Worm (Caenorhabditis elegans) whole organism, L4 larva: ENCODE measurements around the gene col-43.

Experiments used
- F10B5.3 ChIP-seq: sonication (generic microtip); optimal IDR thresholded peaks from 2 replicates; lab custom pipeline; 2016; ENCODE audit warnings: mild to moderate bottlenecking, missing genetic modification characterization, missing compliant biosample characterization
- F26F4.8 ChIP-seq: fragments of 200-800 bp; sonication (Bioruptor generic); conservative IDR thresholded peaks from 2 replicates; pipeline ENCODE4 v1.3.6; 2022; ENCODE audit warnings: missing genetic modification characterization, missing compliant biosample characterization
- F37D6.2 ChIP-seq: sonication (generic microtip); optimal IDR thresholded peaks from 2 replicates; lab custom pipeline; 2016; ENCODE audit warnings: mild to moderate bottlenecking, missing genetic modification characterization, missing compliant biosample characterization
- F44E2.7 ChIP-seq: fragments of 200-800 bp; sonication (Bioruptor generic); IDR thresholded peaks from 2 replicates; pipeline ENCODE4 v2.1.2; 2022; ENCODE audit warnings: missing genetic modification characterization, missing compliant biosample characterization
- F49E8.2 ChIP-seq: sonication (generic microtip); optimal IDR thresholded peaks from 2 replicates; lab custom pipeline; 2016; ENCODE audit warnings: missing compliant biosample characterization, mild to moderate bottlenecking, missing genetic modification characterization, borderline replicate concordance
- R02D3.7 ChIP-seq: fragments of 150-350 bp; sonication (generic microtip); optimal IDR thresholded peaks from 3 replicates; lab custom pipeline; 2014; ENCODE audit warnings: missing biosample characterization, missing genetic modification characterization
- Y48G9A.11 ChIP-seq: fragments of 200-800 bp; sonication (Bioruptor generic); IDR thresholded peaks from 2 replicates; pipeline ENCODE4 v1.3.6; 2022; ENCODE audit warnings: missing genetic modification reagents, missing genetic modification characterization, missing compliant biosample characterization
- ZK546.5 ChIP-seq, 2 experiments: sonication (generic microtip); optimal IDR thresholded peaks; 2 replicates each; lab custom pipeline; 2017; ENCODE audit warnings: missing biosample characterization in 2 of 2, missing genetic modification characterization in 2 of 2
- aha-1 ChIP-seq: fragments of 150-350 bp; peaks from one replicate; lab custom pipeline; 2014; ENCODE audit warnings: missing biosample characterization, missing genetic modification characterization
- ceh-28 ChIP-seq: fragments of 150-350 bp; optimal IDR thresholded peaks from 2 replicates; lab custom pipeline; 2014; ENCODE audit warnings: missing biosample characterization, missing genetic modification reagents, missing genetic modification characterization
- ceh-32 ChIP-seq: sonication (generic microtip); optimal IDR thresholded peaks from 2 replicates; lab custom pipeline; 2016; ENCODE audit warnings: mild to moderate bottlenecking, missing genetic modification characterization, missing compliant biosample characterization; ENCODE audit not compliant: poor library complexity
- ceh-44 ChIP-seq: fragments of 200-800 bp; sonication (Bioruptor generic); IDR thresholded peaks from 2 replicates; pipeline ENCODE4 v1.3.6; 2022; ENCODE audit warnings: missing genetic modification reagents, missing genetic modification characterization, missing compliant biosample characterization
- ceh-62 ChIP-seq: sonication (generic microtip); optimal IDR thresholded peaks from 2 replicates; lab custom pipeline; 2017; ENCODE audit warnings: missing biosample characterization, missing genetic modification characterization
- cey-2 ChIP-seq: sonication (generic microtip); optimal IDR thresholded peaks from 3 replicates; lab custom pipeline; 2017; ENCODE audit warnings: missing genetic modification characterization, mild to moderate bottlenecking, missing compliant biosample characterization, antibody characterized with exemption, borderline replicate concordance; ENCODE audit not compliant: insufficient read depth
- daf-12 ChIP-seq: fragments of 150-350 bp; optimal IDR thresholded peaks from 2 replicates; lab custom pipeline; 2014; ENCODE audit warnings: missing biosample characterization, missing genetic modification reagents, missing genetic modification characterization
- dmd-6 ChIP-seq: fragments of 200-800 bp; sonication (Bioruptor generic); IDR thresholded peaks from 2 replicates; pipeline ENCODE4 v1.3.6; 2022; ENCODE audit warnings: missing genetic modification reagents, missing genetic modification characterization, missing compliant biosample characterization
- dmd-9 ChIP-seq: fragments of 200-800 bp; sonication (Bioruptor generic); IDR thresholded peaks from 2 replicates; pipeline ENCODE4 v1.3.6; 2022; ENCODE audit warnings: missing genetic modification reagents, missing genetic modification characterization, missing compliant biosample characterization
- dpl-1 ChIP-seq: fragments of 150-350 bp; optimal IDR thresholded peaks from 2 replicates; lab custom pipeline; 2014; ENCODE audit warnings: missing biosample characterization, missing genetic modification reagents, missing genetic modification characterization
- dve-1 ChIP-seq: sonication (generic microtip); optimal IDR thresholded peaks from 2 replicates; lab custom pipeline; 2017; ENCODE audit warnings: antibody characterized with exemption, mild to moderate bottlenecking, missing genetic modification characterization, missing compliant biosample characterization; ENCODE audit not compliant: insufficient read depth
- gei-8 ChIP-seq: fragments of 200-800 bp; sonication (Bioruptor generic); optimal IDR thresholded peaks from 2 replicates; lab custom pipeline; 2018; ENCODE audit warnings: mild to moderate bottlenecking, missing genetic modification characterization, missing compliant biosample characterization
- hif-1 ChIP-seq, 2 experiments: sonication (generic microtip); optimal IDR thresholded peaks; 2 replicates each; lab custom pipeline; 2016 to 2017; ENCODE audit warnings: missing compliant biosample characterization in 2 of 2, missing genetic modification characterization in 2 of 2, missing genetic modification reagents in 2 of 2, missing genotype in 2 of 2, mild to moderate bottlenecking in 1 of 2
- hlh-11 ChIP-seq: fragments of 200-800 bp; sonication (Bioruptor generic); optimal IDR thresholded peaks from 2 replicates; lab custom pipeline; 2018; ENCODE audit warnings: mild to moderate bottlenecking, missing genetic modification characterization, missing compliant biosample characterization
- lim-7 ChIP-seq: fragments of 200-800 bp; sonication (Bioruptor generic); IDR thresholded peaks from 2 replicates; pipeline ENCODE4 v1.3.6; 2022; ENCODE audit warnings: missing genetic modification characterization, missing compliant biosample characterization
- lin-29 ChIP-seq: fragments of 200-800 bp; sonication (Bioruptor generic); IDR thresholded peaks from 2 replicates; pipeline ENCODE4 v1.3.6; 2022; ENCODE audit warnings: missing genetic modification reagents, missing genetic modification characterization, missing compliant biosample characterization
- lin-38 ChIP-seq: fragments of 200-800 bp; sonication (Bioruptor generic); IDR thresholded peaks from 2 replicates; pipeline ENCODE4 v1.3.6; 2022; ENCODE audit warnings: missing genetic modification reagents, missing genetic modification characterization, missing compliant biosample characterization
- lsy-2 ChIP-seq, 2 experiments: fragments of 150-350 bp in 1 of 2; sonication (generic microtip) in 1 of 2; optimal IDR thresholded peaks; 2 replicates each; lab custom pipeline; 2014 to 2017; ENCODE audit warnings: missing biosample characterization in 2 of 2, missing genetic modification characterization in 2 of 2
- madf-5 ChIP-seq, 2 experiments: fragments of 200-800 bp; sonication (Bioruptor generic); IDR thresholded peaks; 2 replicates each; pipeline ENCODE4 v1.3.6; 2022; ENCODE audit warnings: missing compliant biosample characterization in 2 of 2, missing genetic modification characterization in 2 of 2
- madf-9 ChIP-seq: fragments of 200-800 bp; sonication (Bioruptor generic); conservative IDR thresholded peaks from 2 replicates; pipeline ENCODE4 v1.3.6; 2022; ENCODE audit warnings: missing genetic modification reagents, missing genetic modification characterization, missing compliant biosample characterization
- mdl-1 ChIP-seq, 2 experiments: fragments of 150-350 bp in 1 of 2; sonication (generic microtip) in 1 of 2; optimal IDR thresholded peaks; 2 replicates each; lab custom pipeline; 2014 to 2017; ENCODE audit warnings: missing biosample characterization in 2 of 2, missing genetic modification characterization in 2 of 2
- mep-1 ChIP-seq: fragments of 150-350 bp; sonication (generic microtip); optimal IDR thresholded peaks from 3 replicates; lab custom pipeline; 2014; ENCODE audit warnings: missing biosample characterization, missing genetic modification characterization
- mxl-3 ChIP-seq: fragments of 200-800 bp; sonication (Bioruptor generic); optimal IDR thresholded peaks from 2 replicates; lab custom pipeline; 2018; ENCODE audit warnings: mild to moderate bottlenecking, missing genetic modification characterization, missing compliant biosample characterization
- nhr-102 ChIP-seq: sonication (generic microtip); optimal IDR thresholded peaks from 2 replicates; lab custom pipeline; 2016; ENCODE audit warnings: mild to moderate bottlenecking, missing genetic modification characterization, moderate library complexity, missing compliant biosample characterization
- nhr-11 ChIP-seq: fragments of 150-350 bp; optimal IDR thresholded peaks from 2 replicates; lab custom pipeline; 2014; ENCODE audit warnings: missing biosample characterization, missing genetic modification characterization
- nhr-111 ChIP-seq: fragments of 200-800 bp; sonication (Bioruptor generic); optimal IDR thresholded peaks from 2 replicates; lab custom pipeline; 2018; ENCODE audit warnings: mild to moderate bottlenecking, missing genetic modification characterization, missing compliant biosample characterization
- nhr-237 ChIP-seq: sonication (generic microtip); optimal IDR thresholded peaks from 2 replicates; lab custom pipeline; 2017; ENCODE audit warnings: missing biosample characterization, missing genetic modification characterization
- nhr-41 ChIP-seq: fragments of 200-800 bp; sonication (Bioruptor generic); IDR thresholded peaks from 2 replicates; pipeline ENCODE4 v1.3.6; 2022; ENCODE audit warnings: missing genetic modification reagents, missing genetic modification characterization, missing compliant biosample characterization
- nhr-48 ChIP-seq: sonication (generic microtip); optimal IDR thresholded peaks from 2 replicates; lab custom pipeline; 2016; ENCODE audit warnings: mild to moderate bottlenecking, missing genetic modification characterization, missing compliant biosample characterization
- nhr-6 ChIP-seq: fragments of 150-350 bp; optimal IDR thresholded peaks from 2 replicates; lab custom pipeline; 2014; ENCODE audit warnings: missing biosample characterization, missing genetic modification characterization
- nhr-77 ChIP-seq: fragments of 150-350 bp; optimal IDR thresholded peaks from 2 replicates; lab custom pipeline; 2014; ENCODE audit warnings: missing biosample characterization, missing genetic modification characterization
- pqm-1 ChIP-seq: sonication (generic microtip); optimal IDR thresholded peaks from 2 replicates; lab custom pipeline; 2017; ENCODE audit warnings: missing biosample characterization, missing genetic modification characterization
- rbr-2 ChIP-seq: sonication (generic microtip); optimal IDR thresholded peaks from 2 replicates; lab custom pipeline; 2016; ENCODE audit warnings: missing genotype, missing genetic modification characterization, missing compliant biosample characterization
- saeg-2 ChIP-seq: fragments of 200-800 bp; sonication (Bioruptor generic); IDR thresholded peaks from 2 replicates; pipeline ENCODE4 v1.3.6; 2022; ENCODE audit warnings: missing genetic modification reagents, missing genetic modification characterization, missing compliant biosample characterization
- sdz-12 ChIP-seq: fragments of 200-800 bp; sonication (Bioruptor generic); optimal IDR thresholded peaks from 2 replicates; lab custom pipeline; 2018; ENCODE audit warnings: mild to moderate bottlenecking, missing genetic modification characterization, missing compliant biosample characterization
- set-16 ChIP-seq: fragments of 200-800 bp; sonication (Bioruptor generic); IDR thresholded peaks from 2 replicates; pipeline ENCODE4 v1.3.6; 2022; ENCODE audit warnings: missing genetic modification reagents, missing genetic modification characterization, missing compliant biosample characterization
- snpc-1.2 ChIP-seq: fragments of 200-800 bp; sonication (Bioruptor generic); IDR thresholded peaks from 2 replicates; pipeline ENCODE4 v1.3.6; 2022; ENCODE audit warnings: missing genetic modification reagents, missing genetic modification characterization, missing compliant biosample characterization
- snpc-4 ChIP-seq: fragments of 150-350 bp; optimal IDR thresholded peaks from 2 replicates; lab custom pipeline; 2014; ENCODE audit warnings: missing biosample characterization, missing genetic modification characterization
- spr-3 ChIP-seq: fragments of 200-800 bp; sonication (Bioruptor generic); optimal IDR thresholded peaks from 2 replicates; lab custom pipeline; 2018; ENCODE audit warnings: mild to moderate bottlenecking, missing genetic modification characterization, missing compliant biosample characterization
- tra-1 ChIP-seq: fragments of 200-800 bp; sonication (Bioruptor generic); IDR thresholded peaks from 2 replicates; pipeline ENCODE4 v1.3.6; 2022; ENCODE audit warnings: missing genetic modification reagents, missing genetic modification characterization, missing compliant biosample characterization
- zip-11 ChIP-seq: fragments of 200-800 bp; sonication (Bioruptor generic); IDR thresholded peaks from 2 replicates; pipeline ENCODE4 v1.3.6; 2022; ENCODE audit warnings: missing genetic modification characterization, missing compliant biosample characterization
- zip-2 ChIP-seq: fragments of 150-350 bp; optimal IDR thresholded peaks from 2 replicates; lab custom pipeline; 2014; ENCODE audit warnings: missing biosample characterization, missing genetic modification characterization
- ztf-11 ChIP-seq: fragments of 150-350 bp; optimal IDR thresholded peaks from 2 replicates; lab custom pipeline; 2014; ENCODE audit warnings: missing biosample characterization, missing genetic modification characterization
- ztf-7 ChIP-seq: fragments of 150-350 bp; optimal IDR thresholded peaks from 2 replicates; lab custom pipeline; 2014; ENCODE audit warnings: missing biosample characterization, missing genetic modification characterization

Gene col-43

ce11 chrV:8026343-8026742, 24.4 kb downstream of the col-43 start, which contains the start of gene F43H9.4 (continued):
- TF ChIP-seq pqm-1 (tag; lab: Kevin White, UChicago) (no peak), F37D6.2 (tag; lab: Kevin White, UChicago) (no peak), lin-38 (no peak), ceh-62 (no peak), snpc-1.2 (no peak), sdz-12 (GFP tag; lab: Kevin White, UChicago) (no peak), Y48G9A.11 (GFP tag; lab: Robert Waterston, UW) (no peak), set-16 (no peak), nhr-102 (tag; lab: Kevin White, UChicago) (no peak), nhr-11 (tag; lab: Kevin White, UChicago) (no peak), madf-9 (GFP tag; lab: Robert Waterston, UW) (no peak), dve-1 (tag; lab: Kevin White, UChicago) (no peak), nhr-77 (tag; lab: Kevin White, UChicago) (no peak), rbr-2 (tag; lab: Kevin White, UChicago) (no peak), F44E2.7 (GFP tag; lab: Robert Waterston, UW) (no peak), nhr-237 (tag; lab: Kevin White, UChicago) (no peak), F26F4.8 (GFP tag; lab: Robert Waterston, UW) (no peak), dmd-6 (GFP tag; lab: Robert Waterston, UW) (peak; percentile 76), ztf-7 (tag; lab: Kevin White, UChicago) (no peak), ceh-28 (tag; lab: Kevin White, UChicago) (no peak), nhr-6 (tag; lab: Kevin White, UChicago) (no peak), zip-11 (GFP tag; lab: Robert Waterston, UW) (no peak), mxl-3 (peak; percentile 99), nhr-111 (no peak), nhr-41 (GFP tag; lab: Robert Waterston, UW) (no peak), cey-2 (tag; lab: Kevin White, UChicago) (peak; percentile 86), tra-1 (GFP tag; lab: Robert Waterston, UW) (no peak), daf-12 (tag; lab: Kevin White, UChicago) (no peak), lin-29 (no peak), F49E8.2 (tag; lab: Kevin White, UChicago) (no peak), mdl-1 (tag; optimal IDR thresholded peaks at IDR 0.05; lab: Kevin White, UChicago) (peak; percentile 79 to 89), spr-3 (GFP tag; lab: Kevin White, UChicago) (no peak), dpl-1 (no peak), aha-1 (tag; lab: Kevin White, UChicago) (peak; percentile 71), ztf-11 (tag; lab: Kevin White, UChicago) (no peak), lsy-2 (tag; optimal IDR thresholded peaks at IDR 0.05; lab: Kevin White, UChicago) (no peak), snpc-4 (tag; lab: Kevin White, UChicago) (no peak), mep-1 (peak; percentile 9), ceh-44 (GFP tag; lab: Robert Waterston, UW) (no peak), hlh-11 (tag; lab: Kevin White, UChicago) (peak; percentile 51), nhr-48 (tag; lab: Kevin White, UChicago) (peak; percentile 73), madf-5 (GFP tag; IDR thresholded peaks at IDR 0.05; lab: Robert Waterston, UW) (no peak), ZK546.5 (tag; optimal IDR thresholded peaks at IDR 0.05; lab: Kevin White, UChicago) (no peak), lim-7 (GFP tag; lab: Robert Waterston, UW) (no peak), F10B5.3 (tag; lab: Kevin White, UChicago) (no peak), dmd-9 (GFP tag; lab: Robert Waterston, UW) (no peak), hif-1 (tag; optimal IDR thresholded peaks at IDR 0.05; lab: Kevin White, UChicago) (no peak), ceh-32 (tag; lab: Kevin White, UChicago) (no peak), R02D3.7 (tag; lab: Kevin White, UChicago) (no peak), zip-2 (tag; lab: Kevin White, UChicago) (no peak), saeg-2 (GFP tag; lab: Robert Waterston, UW) (no peak), gei-8 (no peak)
